Worm (Caenorhabditis elegans): Measurements from ENCODE around the gene R166.2.

The R166.2 gene

DNA sequence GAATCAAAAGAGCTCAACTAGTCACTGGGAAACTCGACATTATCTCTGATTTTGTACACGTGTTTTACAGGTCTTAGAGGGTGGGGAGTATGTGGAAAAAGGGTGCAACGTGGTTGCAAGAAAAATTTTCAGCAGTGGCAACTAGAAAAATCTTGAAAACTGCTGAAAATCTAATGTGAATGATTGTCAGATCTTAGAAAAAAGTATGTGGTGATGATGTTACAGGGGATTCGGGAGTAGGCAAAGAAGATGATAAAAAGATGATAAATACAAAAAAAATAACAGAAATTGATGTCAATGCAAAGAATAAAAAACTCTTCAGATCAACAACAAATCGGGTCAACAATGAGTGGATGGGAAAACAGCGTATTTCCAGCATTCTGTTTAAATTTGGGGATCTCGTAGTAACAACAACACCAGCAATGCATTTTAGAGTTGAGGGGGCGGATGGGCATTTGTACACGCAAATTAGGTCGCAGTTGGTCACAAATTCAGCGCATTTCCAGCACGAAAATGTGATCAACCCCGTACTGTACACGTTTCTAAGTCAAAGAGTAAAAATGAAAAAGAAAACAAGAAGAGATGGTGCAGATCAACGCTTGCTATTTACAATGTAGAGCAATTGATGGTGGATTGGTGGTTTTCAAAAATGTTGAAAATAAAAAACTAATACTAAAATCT is 6.1 kb upstream of the R166.2 start (continued):
- TF ChIP-seq hlh-30 (tag; optimal IDR thresholded peaks at IDR 0.05; ENCODE audit: insufficient read depth) (peak; percentile 22), skn-1 (tag; optimal IDR thresholded peaks at IDR 0.05) (no peak), lsy-2 (tag; optimal IDR thresholded peaks at IDR 0.05) (peak in 1 of 2 experiments; percentile 2), R02D3.7 (tag; optimal IDR thresholded peaks at IDR 0.05) (no peak), ceh-82 (tag; optimal IDR thresholded peaks at IDR 0.05) (no peak), zip-2 (tag; optimal IDR thresholded peaks at IDR 0.05) (no peak), F49E8.2 (tag; optimal IDR thresholded peaks at IDR 0.05; ENCODE audit: borderline replicate concordance) (peak; percentile 5), lin-15B (tag; optimal IDR thresholded peaks at IDR 0.05) (peak; percentile 2), pqm-1 (tag; optimal IDR thresholded peaks at IDR 0.05) (no peak), lin-38 (GFP tag; IDR thresholded peaks at IDR 0.05) (no peak)

- peak in 1 of 2 experiments; percentile 29 for TF ChIP-seq lsy-2 (tag; optimal IDR thresholded peaks at IDR 0.05)
- peak; percentile 74 for TF ChIP-seq ceh-20 (GFP tag; IDR thresholded peaks at IDR 0.05)
- TF ChIP-seq zfp-2 (tag; optimal IDR thresholded peaks at IDR 0.05): no peak
- TF ChIP-seq snpc-4 (tag; optimal IDR thresholded peaks at IDR 0.05): no peak
- TF ChIP-seq attf-4 (tag; optimal IDR thresholded peaks at IDR 0.05): peak; percentile 22
- TF ChIP-seq lin-1 (GFP tag; IDR thresholded peaks at IDR 0.05): no peak; the same call in none of the 2 replicates
- peak; percentile 53 for TF ChIP-seq mep-1 (tag; optimal IDR thresholded peaks at IDR 0.05)
- TF ChIP-seq ceh-44 (GFP tag; IDR thresholded peaks at IDR 0.05): no peak
- no peak for TF ChIP-seq duxl-1 (tag; optimal IDR thresholded peaks at IDR 0.05; ENCODE audit: poor library complexity)
- no peak; the same call in 1 of the 2 replicates for TF ChIP-seq zfp-3 (GFP tag; conservative IDR thresholded peaks at IDR 0.05)
- peak; percentile 88 for TF ChIP-seq aha-1 (tag)
- no peak for TF ChIP-seq lin-15B (tag; optimal IDR thresholded peaks at IDR 0.05)
- TF ChIP-seq mdt-29 (GFP tag; IDR thresholded peaks at IDR 0.05): peak; percentile 21; the same call in 1 of the 2 replicates
- TF ChIP-seq set-16 (GFP tag; IDR thresholded peaks at IDR 0.05): no peak
- no peak for TF ChIP-seq ceh-62 (tag; optimal IDR thresholded peaks at IDR 0.05)
- TF ChIP-seq nhr-102 (tag; optimal IDR thresholded peaks at IDR 0.05): no peak
- no peak for TF ChIP-seq dpl-1 (GFP tag; optimal IDR thresholded peaks at IDR 0.05)
- peak; percentile 4 for TF ChIP-seq nhr-6 (tag; optimal IDR thresholded peaks at IDR 0.05)
- no peak for TF ChIP-seq fos-1 (tag; optimal IDR thresholded peaks at IDR 0.05)
- TF ChIP-seq snpc-1.2 (GFP tag; IDR thresholded peaks at IDR 0.05): peak; percentile 70
- no peak for TF ChIP-seq nhr-111 (GFP tag; optimal IDR thresholded peaks at IDR 0.05)
- TF ChIP-seq sdz-12 (GFP tag; optimal IDR thresholded peaks at IDR 0.05): peak; percentile 38
- TF ChIP-seq F49E8.2 (tag; optimal IDR thresholded peaks at IDR 0.05; ENCODE audit: borderline replicate concordance): no peak
- no peak for TF ChIP-seq cey-2 (tag; optimal IDR thresholded peaks at IDR 0.05; ENCODE audit: borderline replicate concordance, insufficient read depth)
- TF ChIP-seq daf-16 (GFP tag; optimal IDR thresholded peaks at IDR 0.05): no peak
- TF ChIP-seq daf-16 (tag; optimal IDR thresholded peaks at IDR 0.05): peak; percentile 17
- TF ChIP-seq nhr-42 (GFP tag; IDR thresholded peaks at IDR 0.05): no peak
- no peak; the same call in 1 of the 2 replicates for TF ChIP-seq Y75B8A.6 (GFP tag; IDR thresholded peaks at IDR 0.05)
- peak; percentile 52 for TF ChIP-seq lin-29 (GFP tag; IDR thresholded peaks at IDR 0.05)
- peak; percentile 67; the same call in 1 of the 2 replicates for TF ChIP-seq ctbp-1 (GFP tag; IDR thresholded peaks at IDR 0.05)
- TF ChIP-seq nhr-10 (tag; optimal IDR thresholded peaks at IDR 0.05): no peak
- TF ChIP-seq daf-19 (GFP tag; conservative IDR thresholded peaks at IDR 0.05): peak; percentile 70; the same call in 1 of the 2 replicates
- TF ChIP-seq tag-97 (GFP tag; IDR thresholded peaks at IDR 0.05): peak; percentile 11; the same call in 1 of the 2 replicates
- no peak; the same call in 1 of the 2 replicates for TF ChIP-seq hmg-1.1 (GFP tag; IDR thresholded peaks at IDR 0.05)
- peak in 1 of 2 experiments; percentile 72 for TF ChIP-seq unc-62 (GFP tag; optimal IDR thresholded peaks at IDR 0.05 in 1 of 2)
- TF ChIP-seq unc-62 (tag; optimal IDR thresholded peaks at IDR 0.05): no peak
- no peak for TF ChIP-seq pqm-1 (tag; optimal IDR thresholded peaks at IDR 0.05)
- peak; percentile 50 for TF ChIP-seq nhr-41 (GFP tag; IDR thresholded peaks at IDR 0.05)
- peak; percentile 4; the same call in 1 of the 2 replicates for TF ChIP-seq madf-9 (GFP tag; conservative IDR thresholded peaks at IDR 0.05)
- TF ChIP-seq nhr-11 (tag; optimal IDR thresholded peaks at IDR 0.05): no peak
- TF ChIP-seq T20F7.1 (GFP tag; optimal IDR thresholded peaks at IDR 0.05): no peak
Measured at ce11 chrII:10542654-10543456, 5.4 kb upstream of the R166.2 start.
